Worm (Caenorhabditis elegans) whole organism, L3 larva: ENCODE data around the gene F43C1.7.

Source experiments
- R02D3.7 ChIP-seq: fragments of 150-350 bp; optimal IDR thresholded peaks from 2 replicates; lab custom pipeline; 2014; ENCODE audit warnings: missing biosample characterization, missing genetic modification characterization
- aly-2 ChIP-seq: fragments of 150-350 bp; optimal IDR thresholded peaks from 2 replicates; lab custom pipeline; 2014; ENCODE audit warnings: missing biosample characterization, missing genetic modification characterization
- ama-1 ChIP-seq: fragments of 150-350 bp; optimal IDR thresholded peaks from 2 replicates; lab custom pipeline; 2018
- ceh-16 ChIP-seq: sonication (generic microtip); optimal IDR thresholded peaks from 2 replicates; lab custom pipeline; 2017; ENCODE audit warnings: missing biosample characterization, missing genetic modification characterization
- ceh-28 ChIP-seq: fragments of 150-350 bp; optimal IDR thresholded peaks from 2 replicates; lab custom pipeline; 2014; ENCODE audit warnings: missing biosample characterization, missing genetic modification reagents, missing genetic modification characterization
- ceh-9 ChIP-seq: sonication (generic microtip); optimal IDR thresholded peaks from 2 replicates; lab custom pipeline; 2018; ENCODE audit warnings: missing biosample characterization, missing genetic modification characterization
- daf-12 ChIP-seq: fragments of 150-350 bp; optimal IDR thresholded peaks from 2 replicates; lab custom pipeline; 2014; ENCODE audit warnings: missing biosample characterization, missing genetic modification reagents, missing genetic modification characterization
- egl-27 ChIP-seq: sonication (generic microtip); optimal IDR thresholded peaks from 4 replicates; lab custom pipeline; 2017; ENCODE audit warnings: missing biosample characterization, missing genetic modification reagents, missing genetic modification characterization
- egl-5 ChIP-seq: fragments of 150-350 bp; optimal IDR thresholded peaks from 2 replicates; lab custom pipeline; 2017; ENCODE audit warnings: missing biosample characterization, missing genetic modification reagents, missing genetic modification characterization, inconsistent platforms
- elt-1 ChIP-seq: fragments of 150-350 bp; optimal IDR thresholded peaks from 2 replicates; lab custom pipeline; 2014; ENCODE audit warnings: missing biosample characterization, missing genetic modification characterization
- elt-2 ChIP-seq: sonication (generic microtip); optimal IDR thresholded peaks from 2 replicates; lab custom pipeline; 2016; ENCODE audit warnings: missing genetic modification reagents, mild to moderate bottlenecking, missing genetic modification characterization, missing compliant biosample characterization
- elt-3 ChIP-seq, 3 experiments: fragments of 150-350 bp in 1 of 3; sonication (generic microtip) in 2 of 3; optimal IDR thresholded peaks; 2 replicates in 2 of 3; 4 replicates in 1 of 3; lab custom pipeline; 2014 to 2017; ENCODE audit warnings: missing biosample characterization in 3 of 3, missing genetic modification characterization in 3 of 3
- eor-1 ChIP-seq, 2 experiments: fragments of 150-350 bp; optimal IDR thresholded peaks; 2 replicates each; lab custom pipeline; 2014 to 2018; ENCODE audit warnings: missing biosample characterization in 2 of 2, missing genetic modification characterization in 2 of 2
- fkh-10 ChIP-seq: sonication (generic microtip); optimal IDR thresholded peaks from 2 replicates; lab custom pipeline; 2017; ENCODE audit warnings: missing biosample characterization, missing genetic modification reagents, missing genetic modification characterization
- fkh-2 ChIP-seq: fragments of 150-350 bp; optimal IDR thresholded peaks from 2 replicates; lab custom pipeline; 2014; ENCODE audit warnings: missing biosample characterization, missing genetic modification reagents, missing genetic modification characterization
- fos-1 ChIP-seq: fragments of 150-350 bp; optimal IDR thresholded peaks from 2 replicates; lab custom pipeline; 2014; ENCODE audit warnings: missing biosample characterization, missing genetic modification characterization
- hmg-11 ChIP-seq: sonication (generic microtip); optimal IDR thresholded peaks from 2 replicates; lab custom pipeline; 2016; ENCODE audit warnings: missing genetic modification characterization, missing compliant biosample characterization
- lin-15B ChIP-seq: fragments of 150-350 bp; optimal IDR thresholded peaks from 2 replicates; lab custom pipeline; 2014; ENCODE audit warnings: missing biosample characterization, missing genetic modification characterization
- lin-39 ChIP-seq: fragments of 150-350 bp; optimal IDR thresholded peaks from 2 replicates; lab custom pipeline; 2018; ENCODE audit warnings: missing biosample characterization, missing genetic modification reagents, missing genetic modification characterization
- lsy-12 ChIP-seq: sonication (generic microtip); optimal IDR thresholded peaks from 2 replicates; lab custom pipeline; 2016; ENCODE audit warnings: mild to moderate bottlenecking, missing genetic modification characterization, missing compliant biosample characterization
- nfya-1 ChIP-seq: sonication (generic microtip); optimal IDR thresholded peaks from 2 replicates; lab custom pipeline; 2017; ENCODE audit warnings: missing genetic modification characterization, mild to moderate bottlenecking, missing compliant biosample characterization, antibody characterized with exemption, moderate library complexity; ENCODE audit not compliant: insufficient read depth
- nhr-11 ChIP-seq: fragments of 150-350 bp; optimal IDR thresholded peaks from 2 replicates; lab custom pipeline; 2014; ENCODE audit warnings: missing biosample characterization, missing genetic modification characterization
- nhr-12 ChIP-seq: fragments of 150-350 bp; optimal IDR thresholded peaks from 2 replicates; lab custom pipeline; 2014; ENCODE audit warnings: missing biosample characterization, missing genetic modification characterization
- nhr-23 ChIP-seq: fragments of 150-350 bp; optimal IDR thresholded peaks from 2 replicates; lab custom pipeline; 2014; ENCODE audit warnings: missing biosample characterization, missing genetic modification reagents, missing genetic modification characterization
- nhr-237 ChIP-seq: fragments of 150-350 bp; optimal IDR thresholded peaks from 2 replicates; lab custom pipeline; 2014; ENCODE audit warnings: missing biosample characterization, missing genetic modification characterization
- nhr-25 ChIP-seq: sonication (generic microtip); optimal IDR thresholded peaks from 2 replicates; lab custom pipeline; 2017; ENCODE audit warnings: missing biosample characterization, missing genetic modification characterization
- nhr-28 ChIP-seq: fragments of 150-350 bp; optimal IDR thresholded peaks from 2 replicates; lab custom pipeline; 2014; ENCODE audit warnings: missing biosample characterization, missing genetic modification characterization
- nhr-43 ChIP-seq: sonication (generic microtip); optimal IDR thresholded peaks from 2 replicates; lab custom pipeline; 2016; ENCODE audit warnings: mild to moderate bottlenecking, missing genetic modification characterization, missing compliant biosample characterization; ENCODE audit not compliant: poor library complexity, severe bottlenecking
- nhr-67 ChIP-seq: fragments of 150-350 bp; optimal IDR thresholded peaks from 2 replicates; lab custom pipeline; 2014; ENCODE audit warnings: missing biosample characterization, missing genetic modification characterization
- nhr-76 ChIP-seq: fragments of 150-350 bp; sonication (generic microtip); optimal IDR thresholded peaks from 5 replicates; lab custom pipeline; 2014; ENCODE audit warnings: missing biosample characterization, missing genetic modification characterization
- pha-4 ChIP-seq: fragments of 150-350 bp; optimal IDR thresholded peaks from 2 replicates; lab custom pipeline; 2014; ENCODE audit warnings: missing biosample characterization, missing genetic modification reagents, missing genetic modification characterization
- sea-2 ChIP-seq: fragments of 150-350 bp; sonication (generic microtip); optimal IDR thresholded peaks from 4 replicates; lab custom pipeline; 2014; ENCODE audit warnings: missing biosample characterization, missing genetic modification reagents, missing genetic modification characterization
- skn-1 ChIP-seq: fragments of 150-350 bp; optimal IDR thresholded peaks from 2 replicates; lab custom pipeline; 2014; ENCODE audit warnings: missing biosample characterization, missing genetic modification characterization
- snpc-4 ChIP-seq: fragments of 150-350 bp; optimal IDR thresholded peaks from 2 replicates; lab custom pipeline; 2014; ENCODE audit warnings: missing biosample characterization, missing genetic modification characterization
- tbx-2 ChIP-seq: sonication (generic microtip); optimal IDR thresholded peaks from 2 replicates; lab custom pipeline; 2016; ENCODE audit warnings: mild to moderate bottlenecking, missing genetic modification characterization, missing compliant biosample characterization
- unc-39 ChIP-seq: sonication (generic microtip); optimal IDR thresholded peaks from 4 replicates; lab custom pipeline; 2017; ENCODE audit warnings: missing biosample characterization, missing genetic modification characterization
- unc-62 ChIP-seq: fragments of 150-350 bp; sonication (generic microtip); optimal IDR thresholded peaks from 4 replicates; lab custom pipeline; 2014; ENCODE audit warnings: missing biosample characterization, missing genetic modification reagents, missing genetic modification characterization
- zag-1 ChIP-seq: fragments of 150-350 bp; optimal IDR thresholded peaks from 2 replicates; lab custom pipeline; 2014; ENCODE audit warnings: missing biosample characterization, missing genetic modification characterization
- ztf-11 ChIP-seq: fragments of 150-350 bp; optimal IDR thresholded peaks from 2 replicates; lab custom pipeline; 2014; ENCODE audit warnings: missing biosample characterization, missing genetic modification characterization

Gene F43C1.7

ce11 chrIII:4242225-4242862 lies at the start of gene F43C1.7:
Gene F43C1.7 (minus strand): TSS chrIII:4242575.
- TF ChIP-seq egl-27 (tag; lab: Kevin White, UChicago) (no peak), fkh-10 (GFP tag; lab: Kevin White, UChicago) (no peak), fos-1 (no peak)

ce11 chrIII:4291216-4291691 lies 48.9 kb upstream of the F43C1.7 start, which contains the start of gene mcm-5:
Gene mcm-5 (minus strand): TSS chrIII:4291266.
- TF ChIP-seq nfya-1 (tag; lab: Kevin White, UChicago) (peak; percentile 56), ceh-28 (tag; lab: Kevin White, UChicago) (peak; percentile 26), nhr-25 (tag; lab: Kevin White, UChicago) (peak; percentile 36), lin-15B (tag; lab: Kevin White, UChicago) (peak; percentile 50), lin-39 (tag; lab: Kevin White, UChicago) (peak; percentile 37), egl-27 (tag; lab: Kevin White, UChicago) (no peak), hmg-11 (tag; lab: Kevin White, UChicago) (peak; percentile 50), nhr-237 (no peak), pha-4 (tag; lab: Kevin White, UChicago) (peak; percentile 69), aly-2 (tag; lab: Kevin White, UChicago) (no peak), nhr-23 (peak; percentile 31)

- TF ChIP-seq unc-39 (tag; lab: Kevin White, UChicago) (no peak), nhr-11 (tag; lab: Kevin White, UChicago) (no peak), pha-4 (tag; lab: Kevin White, UChicago) (no peak), zag-1 (tag; lab: Kevin White, UChicago) (no peak), lin-15B (tag; lab: Kevin White, UChicago) (no peak), nhr-28 (tag; lab: Kevin White, UChicago) (no peak), hmg-11 (tag; lab: Kevin White, UChicago) (no peak), aly-2 (tag; lab: Kevin White, UChicago) (no peak), R02D3.7 (tag; lab: Kevin White, UChicago) (no peak), fkh-10 (GFP tag; lab: Kevin White, UChicago) (no peak), elt-1 (no peak), sea-2 (GFP tag; lab: Kevin White, UChicago) (no peak)
These were observed 47.6 kb upstream of the F43C1.7 start for ce11 chrIII:4289952-4290351.

ce11 chrIII:4287379-4287778 lies 45.0 kb upstream of the F43C1.7 start, which contains the start of gene R10E4.3:
Gene R10E4.3 (minus strand): TSS chrIII:4287479.
- TF ChIP-seq egl-5 (tag; lab: Kevin White, UChicago) (no peak), nhr-76 (no peak), unc-39 (tag; lab: Kevin White, UChicago) (no peak), nfya-1 (tag; lab: Kevin White, UChicago) (no peak), ceh-16 (tag; lab: Kevin White, UChicago) (no peak), fkh-2 (tag; lab: Kevin White, UChicago) (no peak), unc-62 (GFP tag; lab: Kevin White, UChicago) (no peak), aly-2 (tag; lab: Kevin White, UChicago) (no peak), nhr-237 (no peak), lin-15B (tag; lab: Kevin White, UChicago) (no peak), lsy-12 (tag; lab: Kevin White, UChicago) (no peak), ztf-11 (tag; lab: Kevin White, UChicago) (no peak), nhr-67 (tag; lab: Kevin White, UChicago) (no peak), elt-1 (no peak), ceh-28 (tag; lab: Kevin White, UChicago) (no peak), tbx-2 (tag; lab: Kevin White, UChicago) (no peak), pha-4 (tag; lab: Kevin White, UChicago) (no peak)

- TF ChIP-seq unc-39 (tag; lab: Kevin White, UChicago) (no peak), nhr-43 (tag; lab: Kevin White, UChicago) (peak; percentile 94), nhr-12 (tag; lab: Kevin White, UChicago) (no peak), lin-15B (tag; lab: Kevin White, UChicago) (peak; percentile 40), ama-1 (lab: Kevin White, UChicago) (no peak), elt-3 (tag; optimal IDR thresholded peaks at IDR 0.05; lab: Kevin White, UChicago) (peak in 1 of 3 experiments; percentile 27), lin-39 (tag; lab: Kevin White, UChicago) (peak; percentile 4), hmg-11 (tag; lab: Kevin White, UChicago) (peak; percentile 69), aly-2 (tag; lab: Kevin White, UChicago) (no peak), snpc-4 (tag; lab: Kevin White, UChicago) (peak; percentile 43), nhr-23 (peak; percentile 93), nhr-237 (no peak), skn-1 (tag; lab: Kevin White, UChicago) (no peak), ceh-28 (tag; lab: Kevin White, UChicago) (peak; percentile 60), pha-4 (tag; lab: Kevin White, UChicago) (peak; percentile 99), nfya-1 (tag; lab: Kevin White, UChicago) (peak; percentile 73), daf-12 (no peak), elt-2 (tag; lab: Kevin White, UChicago) (peak; percentile 77), egl-5 (tag; lab: Kevin White, UChicago) (no peak), fkh-10 (GFP tag; lab: Kevin White, UChicago) (no peak), nhr-11 (tag; lab: Kevin White, UChicago) (no peak), eor-1 (tag; optimal IDR thresholded peaks at IDR 0.05; lab: Kevin White, UChicago) (no peak), ceh-16 (tag; lab: Kevin White, UChicago) (no peak), ceh-9 (tag; lab: Kevin White, UChicago) (no peak), unc-62 (GFP tag; lab: Kevin White, UChicago) (no peak), fkh-2 (tag; lab: Kevin White, UChicago) (no peak)
These were observed 42.4 kb upstream of the F43C1.7 start for ce11 chrIII:4284732-4285165.
